Worm (Caenorhabditis elegans) whole organism, young adult: ENCODE results near the gene gei-13.

Experiments
- F10E7.11 ChIP-seq: sonication (generic microtip); optimal IDR thresholded peaks from 2 replicates; lab custom pipeline; 2017; ENCODE audit warnings: mild to moderate bottlenecking, missing genetic modification characterization, moderate library complexity, missing compliant biosample characterization
- aptf-2 ChIP-seq: fragments of 200-800 bp; sonication (Bioruptor generic); conservative IDR thresholded peaks from 2 replicates; pipeline ENCODE4 v1.3.6; 2022; ENCODE audit warnings: missing genetic modification reagents, missing genetic modification characterization, missing compliant biosample characterization
- ceh-100 ChIP-seq: fragments of 200-800 bp; sonication (Bioruptor generic); IDR thresholded peaks from 2 replicates; pipeline ENCODE4 v1.3.6; 2022; ENCODE audit warnings: missing genetic modification reagents, missing genetic modification characterization, missing compliant biosample characterization
- ceh-91 ChIP-seq: fragments of 200-800 bp; sonication (Bioruptor generic); IDR thresholded peaks from 2 replicates; pipeline ENCODE4 v1.3.6; 2022; ENCODE audit warnings: missing genetic modification reagents, missing genetic modification characterization, missing compliant biosample characterization
- dpl-1 ChIP-seq: fragments of 150-350 bp; optimal IDR thresholded peaks from 2 replicates; lab custom pipeline; 2014; ENCODE audit warnings: missing biosample characterization, missing genetic modification reagents, missing genetic modification characterization
- madf-3 ChIP-seq: fragments of 200-800 bp; sonication (Bioruptor generic); IDR thresholded peaks from 2 replicates; pipeline ENCODE4 v1.3.6; 2022; ENCODE audit warnings: missing genetic modification reagents, missing genetic modification characterization, missing compliant biosample characterization
- mxl-1 ChIP-seq: sonication (generic microtip); optimal IDR thresholded peaks from 2 replicates; lab custom pipeline; 2016; ENCODE audit warnings: missing genetic modification characterization, missing compliant biosample characterization
- sdz-38 ChIP-seq: sonication (generic microtip); optimal IDR thresholded peaks from 2 replicates; lab custom pipeline; 2016; ENCODE audit warnings: missing genotype, missing genetic modification characterization, missing compliant biosample characterization
- snpc-4 ChIP-seq, 5 experiments: fragments of 150-350 bp in 1 of 5; sonication (generic microtip) in 4 of 5; optimal IDR thresholded peaks; 2 replicates each; lab custom pipeline; 2014 to 2018; ENCODE audit warnings: missing genetic modification characterization in 5 of 5, missing biosample characterization in 3 of 5, antibody characterized with exemption in 2 of 5, mild to moderate bottlenecking in 2 of 5, missing compliant biosample characterization in 2 of 5, missing genotype in 2 of 5, moderate library complexity in 2 of 5, missing genetic modification reagents in 1 of 5
- tlf-1 ChIP-seq: fragments of 200-800 bp; sonication (Bioruptor generic); optimal IDR thresholded peaks from 2 replicates; lab custom pipeline; 2018; ENCODE audit warnings: mild to moderate bottlenecking, missing genetic modification characterization, missing compliant biosample characterization
- unc-62 ChIP-seq: fragments of 150-350 bp; optimal IDR thresholded peaks from 2 replicates; lab custom pipeline; 2014; ENCODE audit warnings: missing biosample characterization, missing genetic modification reagents, missing genetic modification characterization

DNA sequence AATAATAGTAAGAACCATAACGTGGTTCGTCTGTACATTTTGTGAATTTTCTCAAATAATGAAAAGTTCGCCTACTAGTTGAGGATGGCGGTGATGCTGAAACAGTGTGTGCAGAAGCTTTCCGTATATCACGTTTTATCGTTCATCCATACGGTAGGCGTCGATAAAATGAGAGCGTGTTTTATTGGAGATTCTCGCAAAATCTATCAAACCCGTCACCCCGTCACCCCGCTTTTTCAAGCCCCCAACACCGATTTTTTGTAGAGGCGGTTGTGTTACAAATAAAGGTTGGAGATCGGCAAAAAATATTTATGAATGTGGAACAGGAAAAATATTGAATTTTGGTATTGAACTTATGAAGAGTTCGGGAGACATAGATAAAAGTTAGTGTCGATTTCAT lies 28.3 kb downstream of the gei-13 start, which contains the start of gene clec-161:
- TF ChIP-seq madf-3 (no peak), aptf-2 (GFP tag; lab: Robert Waterston, UW) (no peak), unc-62 (GFP tag; lab: Kevin White, UChicago) (no peak), ceh-100 (no peak), dpl-1 (GFP tag; lab: Kevin White, UChicago) (no peak), snpc-4 (GFP tag; optimal IDR thresholded peaks at IDR 0.05; lab: Kevin White, UChicago) (no peak), snpc-4 (tag; optimal IDR thresholded peaks at IDR 0.05; lab: Kevin White, UChicago) (no peak), F10E7.11 (tag; lab: Kevin White, UChicago) (no peak), tlf-1 (no peak), sdz-38 (tag; lab: Kevin White, UChicago) (no peak), ceh-91 (GFP tag; lab: Robert Waterston, UW) (no peak), mxl-1 (tag; lab: Kevin White, UChicago) (no peak)
